Fruit fly (Drosophila melanogaster) whole organism, prepupa: ENCODE results near the gene Arf1.
A peak's percentile ranks its signal among the peaks of the same experiment; 100 is the strongest.

ENCODE experiments used
- Blimp-1 ChIP-seq: fragments of 200-800 bp; sonication (Bioruptor generic); optimal IDR thresholded peaks from 3 replicates; lab custom pipeline; 2017; ENCODE audit warnings: missing biosample characterization, missing genetic modification characterization, mild to moderate bottlenecking, moderate library complexity, missing genetic modification reagents
- CG10631 ChIP-seq: fragments of 200-800 bp; sonication (Bioruptor generic); optimal IDR thresholded peaks from 2 replicates; lab custom pipeline; 2016; ENCODE audit warnings: missing biosample characterization, missing genetic modification characterization
- CG10669 ChIP-seq: fragments of 200-800 bp; sonication (Bioruptor generic); optimal IDR thresholded peaks from 3 replicates; lab custom pipeline; 2018; ENCODE audit warnings: missing biosample characterization, mild to moderate bottlenecking, missing genetic modification characterization, moderate library complexity
- CG11294 ChIP-seq: fragments of 200-800 bp; sonication (Bioruptor generic); IDR thresholded peaks from 2 replicates; pipeline ENCODE4 v1.3.6; 2022; ENCODE audit warnings: missing biosample characterization, missing genetic modification characterization
- CG11762 ChIP-seq: fragments of 200-800 bp; sonication (Bioruptor generic); optimal IDR thresholded peaks from 3 replicates; lab custom pipeline; 2016; ENCODE audit warnings: missing biosample characterization, missing genetic modification characterization; ENCODE audit not compliant: insufficient read depth
- CG11902 ChIP-seq: fragments of 200-800 bp; sonication (Bioruptor generic); optimal IDR thresholded peaks from 3 replicates; lab custom pipeline; 2016; ENCODE audit warnings: missing biosample characterization, missing genetic modification characterization
- CG15336 ChIP-seq: fragments of 200-800 bp; sonication (Bioruptor generic); IDR thresholded peaks from 2 replicates; pipeline ENCODE4 v1.3.6; 2022; ENCODE audit warnings: missing biosample characterization, missing genetic modification characterization
- CG1621 ChIP-seq: fragments of 200-800 bp; sonication (Bioruptor generic); optimal IDR thresholded peaks from 3 replicates; lab custom pipeline; 2018; ENCODE audit warnings: missing biosample characterization, mild to moderate bottlenecking, missing genetic modification characterization
- CG3032 ChIP-seq: fragments of 200-800 bp; optimal IDR thresholded peaks from 2 replicates; lab custom pipeline; 2019; ENCODE audit warnings: missing biosample characterization, mild to moderate bottlenecking, missing genetic modification characterization, moderate library complexity
- CG31627 ChIP-seq: fragments of 200-800 bp; sonication (Bioruptor generic); optimal IDR thresholded peaks from 3 replicates; lab custom pipeline; 2016; ENCODE audit warnings: missing biosample characterization, missing genetic modification characterization
- CG34406 ChIP-seq: fragments of 200-800 bp; sonication (Bioruptor generic); optimal IDR thresholded peaks from 3 replicates; lab custom pipeline; 2016; ENCODE audit warnings: missing biosample characterization, missing genetic modification characterization
- CG3919 ChIP-seq: fragments of 200-800 bp; sonication (Bioruptor generic); optimal IDR thresholded peaks from 3 replicates; lab custom pipeline; 2016; ENCODE audit warnings: missing biosample characterization, missing genetic modification characterization
- CG4318 ChIP-seq: fragments of 200-800 bp; sonication (Bioruptor generic); optimal IDR thresholded peaks from 3 replicates; lab custom pipeline; 2017; ENCODE audit warnings: missing biosample characterization, mild to moderate bottlenecking, missing genetic modification characterization
- CG6163 ChIP-seq: fragments of 200-800 bp; sonication (Bioruptor generic); IDR thresholded peaks from 3 replicates; pipeline ENCODE4 v1.3.6; 2022; ENCODE audit warnings: missing biosample characterization, missing genetic modification characterization
- CG6276 ChIP-seq: fragments of 200-800 bp; sonication (Bioruptor generic); optimal IDR thresholded peaks from 2 replicates; lab custom pipeline; 2017; ENCODE audit warnings: missing biosample characterization, mild to moderate bottlenecking, missing genetic modification characterization
- CG6792 ChIP-seq: fragments of 200-800 bp; sonication (Bioruptor generic); optimal IDR thresholded peaks from 3 replicates; lab custom pipeline; 2016; ENCODE audit warnings: missing biosample characterization, missing genetic modification characterization
- CG6808 ChIP-seq: fragments of 200-800 bp; sonication (Bioruptor generic); optimal IDR thresholded peaks from 3 replicates; lab custom pipeline; 2017; ENCODE audit warnings: missing biosample characterization, missing genetic modification characterization, mild to moderate bottlenecking, moderate library complexity, missing genetic modification reagents
- CG7368 ChIP-seq: fragments of 200-800 bp; sonication (Bioruptor generic); optimal IDR thresholded peaks from 3 replicates; lab custom pipeline; 2016; ENCODE audit warnings: missing biosample characterization, missing genetic modification characterization
- CG8319 ChIP-seq: fragments of 200-800 bp; sonication (Bioruptor generic); optimal IDR thresholded peaks from 3 replicates; lab custom pipeline; 2016; ENCODE audit warnings: missing biosample characterization, missing genetic modification characterization
- CG8632 ChIP-seq: fragments of 200-800 bp; sonication (Bioruptor generic); optimal IDR thresholded peaks from 3 replicates; lab custom pipeline; 2016; ENCODE audit warnings: missing biosample characterization, missing genetic modification characterization
- CG9139 ChIP-seq: fragments of 200-800 bp; sonication (Bioruptor generic); optimal IDR thresholded peaks from 3 replicates; lab custom pipeline; 2017; ENCODE audit warnings: missing biosample characterization, mild to moderate bottlenecking, missing genetic modification characterization
- Eip75B ChIP-seq: fragments of 200-800 bp; sonication (Bioruptor generic); optimal IDR thresholded peaks from 3 replicates; lab custom pipeline; 2016; ENCODE audit warnings: missing biosample characterization, missing genetic modification characterization
- Eip93F ChIP-seq: fragments of 200-800 bp; sonication (Bioruptor generic); optimal IDR thresholded peaks from 2 replicates; lab custom pipeline; 2016; ENCODE audit warnings: missing biosample characterization, mild to moderate bottlenecking, missing genetic modification characterization
- Ets21C ChIP-seq: fragments of 200-800 bp; sonication (Bioruptor generic); optimal IDR thresholded peaks from 3 replicates; lab custom pipeline; 2016; ENCODE audit warnings: missing biosample characterization, missing genetic modification characterization
- Ets96B ChIP-seq: fragments of 200-800 bp; optimal IDR thresholded peaks from 2 replicates; lab custom pipeline; 2019; ENCODE audit warnings: missing biosample characterization, mild to moderate bottlenecking, missing genetic modification characterization, moderate library complexity
- Gug ChIP-seq: fragments of 200-800 bp; sonication (Bioruptor generic); IDR thresholded peaks from 2 replicates; pipeline ENCODE4 v1.3.6; 2022; ENCODE audit warnings: missing biosample characterization, missing genetic modification characterization
- Hr38 ChIP-seq: sonication (Bioruptor generic); optimal IDR thresholded peaks from 2 replicates; lab custom pipeline; 2016; ENCODE audit warnings: missing biosample characterization, missing genetic modification characterization
- Hr4 ChIP-seq: fragments of 200-800 bp; sonication (Bioruptor generic); optimal IDR thresholded peaks from 3 replicates; lab custom pipeline; 2016; ENCODE audit warnings: missing biosample characterization, missing genetic modification characterization
- Lpt ChIP-seq: fragments of 200-800 bp; sonication (Bioruptor generic); optimal IDR thresholded peaks from 3 replicates; lab custom pipeline; 2016; ENCODE audit warnings: missing biosample characterization, missing genetic modification characterization
- Met ChIP-seq: fragments of 200-800 bp; sonication (Bioruptor generic); optimal IDR thresholded peaks from 3 replicates; lab custom pipeline; 2016; ENCODE audit warnings: missing biosample characterization, missing genetic modification characterization
- Smox ChIP-seq: fragments of 200-800 bp; sonication (Bioruptor generic); optimal IDR thresholded peaks from 3 replicates; lab custom pipeline; 2016; ENCODE audit warnings: missing biosample characterization, missing genetic modification characterization
- Sox14 ChIP-seq: fragments of 200-800 bp; sonication (Bioruptor generic); optimal IDR thresholded peaks from 3 replicates; lab custom pipeline; 2016; ENCODE audit warnings: missing biosample characterization, missing genetic modification characterization
- Sox15 ChIP-seq: fragments of 200-800 bp; sonication (Bioruptor generic); optimal IDR thresholded peaks from 3 replicates; lab custom pipeline; 2016; ENCODE audit warnings: missing biosample characterization, missing genetic modification characterization
- achi ChIP-seq: fragments of 200-800 bp; sonication (Bioruptor generic); optimal IDR thresholded peaks from 3 replicates; lab custom pipeline; 2016; ENCODE audit warnings: missing biosample characterization, missing genetic modification characterization
- acj6 ChIP-seq: fragments of 200-800 bp; sonication (Bioruptor generic); optimal IDR thresholded peaks from 3 replicates; lab custom pipeline; 2016; ENCODE audit warnings: missing biosample characterization, missing genetic modification characterization
- dac ChIP-seq: fragments of 200-800 bp; sonication (Bioruptor generic); optimal IDR thresholded peaks from 2 replicates; lab custom pipeline; 2017; ENCODE audit warnings: missing biosample characterization, mild to moderate bottlenecking, missing genetic modification characterization
- dsx ChIP-seq: fragments of 200-800 bp; optimal IDR thresholded peaks from 3 replicates; lab custom pipeline; 2019; ENCODE audit warnings: missing biosample characterization, mild to moderate bottlenecking, missing genetic modification characterization, moderate library complexity; ENCODE audit not compliant: poor library complexity, severe bottlenecking
- eg ChIP-seq: fragments of 200-800 bp; sonication (Bioruptor generic); IDR thresholded peaks from 3 replicates; pipeline ENCODE4 v1.3.6; 2022; ENCODE audit warnings: missing biosample characterization, missing genetic modification characterization
- esn ChIP-seq: fragments of 200-800 bp; sonication (Bioruptor generic); optimal IDR thresholded peaks from 2 replicates; lab custom pipeline; 2016; ENCODE audit warnings: missing biosample characterization, mild to moderate bottlenecking, missing genetic modification characterization, moderate library complexity
- fd59A ChIP-seq: fragments of 200-800 bp; sonication (Bioruptor generic); optimal IDR thresholded peaks from 2 replicates; lab custom pipeline; 2017; ENCODE audit warnings: missing biosample characterization, mild to moderate bottlenecking, missing genetic modification characterization, missing genetic modification reagents
- fd85E ChIP-seq: fragments of 200-800 bp; sonication (Bioruptor generic); optimal IDR thresholded peaks from 3 replicates; lab custom pipeline; 2016; ENCODE audit warnings: missing biosample characterization, missing genetic modification characterization
- fkh ChIP-seq: fragments of 200-800 bp; sonication (Bioruptor generic); optimal IDR thresholded peaks from 3 replicates; lab custom pipeline; 2017; ENCODE audit warnings: missing biosample characterization, mild to moderate bottlenecking, missing genetic modification characterization, moderate library complexity
- lz ChIP-seq: fragments of 200-800 bp; sonication (Bioruptor generic); optimal IDR thresholded peaks from 3 replicates; lab custom pipeline; 2016; ENCODE audit warnings: missing biosample characterization, missing genetic modification characterization
- net ChIP-seq: fragments of 200-800 bp; sonication (Bioruptor generic); optimal IDR thresholded peaks from 3 replicates; lab custom pipeline; 2016; ENCODE audit warnings: missing biosample characterization, missing genetic modification characterization
- pdm3 ChIP-seq: fragments of 200-800 bp; sonication (Bioruptor generic); optimal IDR thresholded peaks from 3 replicates; lab custom pipeline; 2016; ENCODE audit warnings: missing biosample characterization, missing genetic modification characterization
- salr ChIP-seq, 2 experiments: fragments of 200-800 bp; sonication (Bioruptor generic); optimal IDR thresholded peaks; 3 replicates each; lab custom pipeline; 2016 to 2018; ENCODE audit warnings: missing biosample characterization in 2 of 2, missing genetic modification characterization in 2 of 2, mild to moderate bottlenecking in 1 of 2
- ss ChIP-seq, 2 experiments: fragments of 200-800 bp; sonication (Bioruptor generic); optimal IDR thresholded peaks; 2 replicates in 1 of 2; 3 replicates in 1 of 2; lab custom pipeline; 2017 to 2018; ENCODE audit warnings: mild to moderate bottlenecking in 2 of 2, missing biosample characterization in 2 of 2, missing genetic modification characterization in 2 of 2, moderate library complexity in 1 of 2
- svp ChIP-seq: fragments of 200-800 bp; sonication (Bioruptor generic); peaks from one replicate; lab custom pipeline; 2016; ENCODE audit warnings: missing biosample characterization, missing genetic modification characterization
- topi ChIP-seq: fragments of 200-800 bp; sonication (Bioruptor generic); optimal IDR thresholded peaks from 3 replicates; lab custom pipeline; 2016; ENCODE audit warnings: missing biosample characterization, missing genetic modification characterization
- vri ChIP-seq: fragments of 200-800 bp; sonication (Bioruptor generic); optimal IDR thresholded peaks from 3 replicates; lab custom pipeline; 2016; ENCODE audit warnings: missing biosample characterization, mild to moderate bottlenecking, missing genetic modification characterization

Arf1 gene

dm6 chr3L:22830132-22830697 lies 41.8 kb downstream of the Arf1 start:
- TF ChIP-seq CG1621 (tag; lab: Kevin White, UChicago): no peak
- no peak for TF ChIP-seq CG10669
- TF ChIP-seq Blimp-1 (GFP tag; lab: Kevin White, UChicago): no peak
- no peak for TF ChIP-seq dac (GFP tag; lab: Kevin White, UChicago)
- TF ChIP-seq CG8319 (GFP tag; lab: Kevin White, UChicago): no peak
- TF ChIP-seq, all 60 proteins: peak for 0

- TF ChIP-seq Ets96B (tag; lab: Kevin White, UChicago) (peak; percentile 5), Smox (GFP tag; lab: Kevin White, UChicago) (no peak), CG6276 (GFP tag; lab: Kevin White, UChicago) (peak; percentile 44), CG9139 (GFP tag; lab: Kevin White, UChicago) (no peak), CG34406 (GFP tag; lab: Kevin White, UChicago) (no peak), acj6 (GFP tag; lab: Kevin White, UChicago) (no peak), CG11902 (GFP tag; lab: Kevin White, UChicago) (no peak), net (GFP tag; lab: Kevin White, UChicago) (no peak), CG8632 (no peak), fd59A (GFP tag; lab: Kevin White, UChicago) (no peak), Hr4 (no peak), Met (peak; percentile 8), salr (GFP tag; optimal IDR thresholded peaks at IDR 0.05; lab: Kevin White, UChicago) (peak in 1 of 2 experiments; percentile 3), Lpt (GFP tag; lab: Kevin White, UChicago) (no peak), CG6808 (GFP tag; lab: Kevin White, UChicago) (peak; percentile 39), dsx (GFP tag; lab: Kevin White, UChicago) (peak; percentile 16), CG3032 (tag; lab: Kevin White, UChicago) (no peak), Blimp-1 (GFP tag; lab: Kevin White, UChicago) (no peak), pdm3 (GFP tag; lab: Kevin White, UChicago) (no peak), lz (no peak), CG6163 (GFP tag; lab: Robert Waterston, UW) (peak; percentile 21; the same call in 2 of the 3 replicates), CG6792 (GFP tag; lab: Kevin White, UChicago) (no peak), Sox15 (GFP tag; lab: Kevin White, UChicago) (no peak), ss (GFP tag; optimal IDR thresholded peaks at IDR 0.05; lab: Kevin White, UChicago) (peak in 1 of 2 experiments; percentile 66), CG7368 (GFP tag; lab: Kevin White, UChicago) (no peak), Gug (no peak), vri (GFP tag; lab: Kevin White, UChicago) (no peak), achi (no peak), CG15336 (GFP tag; lab: Robert Waterston, UW) (0 out of 2 replicates have a peak, but pooled peaks have one; percentile 23), topi (GFP tag; lab: Kevin White, UChicago) (no peak), esn (GFP tag; lab: Kevin White, UChicago) (peak; percentile 2), CG11294 (no peak), Eip93F (GFP tag; lab: Kevin White, UChicago) (no peak), Ets21C (GFP tag; lab: Kevin White, UChicago) (no peak), eg (GFP tag; lab: Robert Waterston, UW) (0 out of 3 replicates have a peak, but pooled peaks have one; percentile 32), Sox14 (no peak), Hr38 (no peak), CG3919 (GFP tag; lab: Kevin White, UChicago) (no peak), Eip75B (GFP tag; lab: Kevin White, UChicago) (no peak), CG4318 (no peak), fkh (GFP tag; lab: Kevin White, UChicago) (no peak), CG31627 (GFP tag; lab: Kevin White, UChicago) (no peak), CG11762 (GFP tag; lab: Kevin White, UChicago) (no peak), CG10631 (GFP tag; lab: Kevin White, UChicago) (no peak), fd85E (GFP tag; lab: Kevin White, UChicago) (no peak), svp (GFP tag; lab: Kevin White, UChicago) (no peak), CG10669 (peak; percentile 48)
These were observed 45.8 kb downstream of the Arf1 start for dm6 chr3L:22826236-22826635.
